Worm (Caenorhabditis elegans): ENCODE measurements around the gene srx-125.

ce11 chrV:13394968-13395367 is 27.8 kb downstream of the srx-125 start:
- TF ChIP-seq nhr-2 (tag; optimal IDR thresholded peaks at IDR 0.05) (no peak), snpc-4 (tag; optimal IDR thresholded peaks at IDR 0.05) (no peak), sptf-1 (tag; optimal IDR thresholded peaks at IDR 0.05) (peak; percentile 2), pha-4 (tag; optimal IDR thresholded peaks at IDR 0.05) (no peak), flh-1 (GFP tag; optimal IDR thresholded peaks at IDR 0.05) (no peak), ztf-11 (tag; optimal IDR thresholded peaks at IDR 0.05) (no peak), nhr-28 (tag; optimal IDR thresholded peaks at IDR 0.05) (no peak), nhr-237 (tag; optimal IDR thresholded peaks at IDR 0.05) (no peak), ceh-39 (tag; optimal IDR thresholded peaks at IDR 0.05) (no peak), lsy-2 (tag; optimal IDR thresholded peaks at IDR 0.05) (no peak), nhr-12 (tag; optimal IDR thresholded peaks at IDR 0.05) (no peak), sem-2 (GFP tag; optimal IDR thresholded peaks at IDR 0.05) (no peak), mep-1 (tag; optimal IDR thresholded peaks at IDR 0.05) (no peak), tbx-8 (GFP tag; optimal IDR thresholded peaks at IDR 0.05) (no peak)
